Fruit fly (Drosophila melanogaster): ENCODE data around the gene CG7102.

The CG7102 gene

DNA sequence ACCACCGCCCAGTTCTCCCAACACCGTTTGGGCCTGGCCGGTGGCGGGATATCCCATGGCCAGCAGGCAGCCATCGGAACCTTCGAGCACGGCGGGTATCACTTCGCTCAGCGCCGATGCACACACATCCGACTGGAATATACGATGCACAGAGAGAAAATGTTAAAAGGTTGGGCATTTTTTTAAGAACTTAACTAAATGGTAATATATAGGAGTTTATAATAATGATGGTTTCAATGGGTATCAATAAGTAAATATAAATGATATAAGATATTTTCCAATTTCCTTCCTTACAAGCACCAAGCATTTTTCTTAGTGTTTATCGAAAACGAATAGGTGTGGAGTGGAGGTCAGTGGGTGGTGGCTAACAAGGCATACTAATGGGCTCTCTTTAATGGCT lies 35.7 kb downstream of the CG7102 start (continued):
- TF ChIP-seq row (GFP tag; IDR thresholded peaks at IDR 0.05): peak; percentile 62
- TF ChIP-seq yki (optimal IDR thresholded peaks at IDR 0.05): no peak
- peak; percentile 55 for TF ChIP-seq Sox102F (GFP tag; optimal IDR thresholded peaks at IDR 0.05)
- TF ChIP-seq Abd-B (GFP tag; optimal IDR thresholded peaks at IDR 0.05): peak; percentile 14
- TF ChIP-seq caup (GFP tag; optimal IDR thresholded peaks at IDR 0.05; ENCODE audit: severe bottlenecking): no peak
- TF ChIP-seq bsh (GFP tag; optimal IDR thresholded peaks at IDR 0.05): peak in 1 of 2 experiments; percentile 69
- peak; percentile 53 for TF ChIP-seq CG7556 (GFP tag; optimal IDR thresholded peaks at IDR 0.05)
- no peak for TF ChIP-seq Mrtf (GFP tag; IDR thresholded peaks at IDR 0.05)
- 0 out of 2 replicates have a peak, but pooled peaks have one; percentile 16 for TF ChIP-seq Ada2b (GFP tag; IDR thresholded peaks at IDR 0.05)
- no peak for TF ChIP-seq CG7372 (GFP tag; IDR thresholded peaks at IDR 0.05)
- peak; percentile 63 for TF ChIP-seq CG17359 (tag; optimal IDR thresholded peaks at IDR 0.05)
- TF ChIP-seq CG30403 (GFP tag; optimal IDR thresholded peaks at IDR 0.05): peak; percentile 34
- TF ChIP-seq vvl (GFP tag; IDR thresholded peaks at IDR 0.05): peak; percentile 32; the same call in 1 of the 2 replicates
- 0 out of 2 replicates have a peak, but pooled peaks have one; percentile 8 for TF ChIP-seq esg (GFP tag; conservative IDR thresholded peaks at IDR 0.05)
- TF ChIP-seq CG11695 (GFP tag; IDR thresholded peaks at IDR 0.05): 0 out of 3 replicates have a peak, but pooled peaks have one; percentile 9
- TF ChIP-seq Hmr (GFP tag; optimal IDR thresholded peaks at IDR 0.05): peak; percentile 52
- TF ChIP-seq CG13123 (GFP tag; optimal IDR thresholded peaks at IDR 0.05): no peak
- TF ChIP-seq her (GFP tag; optimal IDR thresholded peaks at IDR 0.05): no peak
- TF ChIP-seq dmrt99B (tag; optimal IDR thresholded peaks at IDR 0.05): peak; percentile 64
- TF ChIP-seq CG11504 (tag; optimal IDR thresholded peaks at IDR 0.05): peak; percentile 62
- TF ChIP-seq zen (tag; optimal IDR thresholded peaks at IDR 0.05): peak; percentile 22
- peak; percentile 51; the same call in 2 of the 3 replicates for TF ChIP-seq dysf (GFP tag; IDR thresholded peaks at IDR 0.05)
- TF ChIP-seq sens (GFP tag): peak; percentile 79
- TF ChIP-seq slbo (GFP tag; IDR thresholded peaks at IDR 0.05): peak; percentile 19; the same call in 1 of the 2 replicates
- TF ChIP-seq unpg (GFP tag; optimal IDR thresholded peaks at IDR 0.05): peak; percentile 39
- peak; percentile 32 for TF ChIP-seq nmo (GFP tag; optimal IDR thresholded peaks at IDR 0.05)
- peak; percentile 49; the same call in 1 of the 3 replicates for TF ChIP-seq ci (GFP tag; IDR thresholded peaks at IDR 0.05)
- peak; percentile 21 for TF ChIP-seq CG3281 (GFP tag; optimal IDR thresholded peaks at IDR 0.05)
- no peak for TF ChIP-seq BEAF-32 (GFP tag; optimal IDR thresholded peaks at IDR 0.05)
- no peak for TF ChIP-seq inv (GFP tag; IDR thresholded peaks at IDR 0.05; ENCODE audit: partially characterized antibody)
- TF ChIP-seq CG1603 (tag; optimal IDR thresholded peaks at IDR 0.05): peak; percentile 24
- TF ChIP-seq slou (GFP tag; optimal IDR thresholded peaks at IDR 0.05): no peak
- TF ChIP-seq H2.0 (GFP tag; IDR thresholded peaks at IDR 0.05): 0 out of 2 replicates have a peak, but pooled peaks have one; percentile 20
- peak; percentile 30; the same call in 1 of the 2 replicates for TF ChIP-seq CG6689 (GFP tag; IDR thresholded peaks at IDR 0.05)
- no peak for TF ChIP-seq ftz-f1 (GFP tag; optimal IDR thresholded peaks at IDR 0.05)
- peak; percentile 40; the same call in 1 of the 2 replicates for TF ChIP-seq ara (GFP tag; IDR thresholded peaks at IDR 0.05)
- TF ChIP-seq CG8924 (tag; optimal IDR thresholded peaks at IDR 0.05): peak; percentile 34
- no peak for TF ChIP-seq br (optimal IDR thresholded peaks at IDR 0.05)
- TF ChIP-seq CG5245 (GFP tag; optimal IDR thresholded peaks at IDR 0.05): no peak
- TF ChIP-seq lilli (GFP tag; optimal IDR thresholded peaks at IDR 0.05): peak; percentile 13
- TF ChIP-seq PHDP (tag; optimal IDR thresholded peaks at IDR 0.05): peak; percentile 43
- no peak for TF ChIP-seq bab2 (GFP tag; optimal IDR thresholded peaks at IDR 0.05)
- TF ChIP-seq cwo (GFP tag; optimal IDR thresholded peaks at IDR 0.05): peak; percentile 31
- TF ChIP-seq CG17328 (GFP tag; IDR thresholded peaks at IDR 0.05): peak; percentile 25; the same call in 1 of the 2 replicates
